Worm (Caenorhabditis elegans): ENCODE measurements around the gene fbxa-133.

Gene fbxa-133

ce11 chrV:17616807-17617206, 32.2 kb downstream of the fbxa-133 start, which contains the start of gene Y6G8.6:
Y6G8.6 (minus strand) TSS chrV:17616904.
- TF ChIP-seq tbx-11 (GFP tag; IDR thresholded peaks at IDR 0.05) = no peak
- TF ChIP-seq tbx-37 (GFP tag; conservative IDR thresholded peaks at IDR 0.05) = no peak
- no peak for TF ChIP-seq ceh-13 (GFP tag; optimal IDR thresholded peaks at IDR 0.05)
- TF ChIP-seq tra-4 (tag; optimal IDR thresholded peaks at IDR 0.05) = no peak
- no peak for TF ChIP-seq hnd-1 (tag; optimal IDR thresholded peaks at IDR 0.05)
- no peak for TF ChIP-seq hmg-4 (GFP tag; optimal IDR thresholded peaks at IDR 0.05)
- TF ChIP-seq B0310.2 (tag; optimal IDR thresholded peaks at IDR 0.05) = no peak
- TF ChIP-seq ama-1 (optimal IDR thresholded peaks at IDR 0.05) = no peak
- no peak for TF ChIP-seq scrt-1 (GFP tag; IDR thresholded peaks at IDR 0.05)
- no peak for TF ChIP-seq sea-1 (GFP tag; conservative IDR thresholded peaks at IDR 0.05)

ce11 chrV:17620266-17620665, 35.7 kb downstream of the fbxa-133 start, which contains the start of gene Y6G8.8:
Y6G8.8 (plus strand) TSS chrV:17620566.
- TF ChIP-seq pes-1 (GFP tag; IDR thresholded peaks at IDR 0.05) (no peak), tra-4 (tag; optimal IDR thresholded peaks at IDR 0.05) (no peak), flt-1 (GFP tag; IDR thresholded peaks at IDR 0.05) (no peak), ets-7 (tag; optimal IDR thresholded peaks at IDR 0.05) (no peak), ceh-13 (GFP tag; optimal IDR thresholded peaks at IDR 0.05) (no peak), scrt-1 (GFP tag; IDR thresholded peaks at IDR 0.05) (no peak), sea-1 (GFP tag; conservative IDR thresholded peaks at IDR 0.05) (no peak), tbx-37 (GFP tag; conservative IDR thresholded peaks at IDR 0.05) (no peak), hmbx-1 (tag; optimal IDR thresholded peaks at IDR 0.05) (no peak), ceh-36 (tag; optimal IDR thresholded peaks at IDR 0.05) (no peak), aly-1 (tag; optimal IDR thresholded peaks at IDR 0.05) (no peak), B0310.2 (tag; optimal IDR thresholded peaks at IDR 0.05) (no peak), tbx-11 (GFP tag; IDR thresholded peaks at IDR 0.05) (no peak)

ce11 chrV:17623230-17623629, 38.6 kb downstream of the fbxa-133 start, which contains the start of gene F57G4.1:
F57G4.1 (plus strand) TSS chrV:17623530.
- TF ChIP-seq hnd-1 (tag; optimal IDR thresholded peaks at IDR 0.05) (no peak), tra-4 (tag; optimal IDR thresholded peaks at IDR 0.05) (no peak), B0310.2 (tag; optimal IDR thresholded peaks at IDR 0.05) (no peak), ama-1 (optimal IDR thresholded peaks at IDR 0.05) (no peak), pes-1 (GFP tag; IDR thresholded peaks at IDR 0.05) (no peak), aly-1 (tag; optimal IDR thresholded peaks at IDR 0.05) (no peak), sea-1 (GFP tag; conservative IDR thresholded peaks at IDR 0.05) (no peak), tbx-37 (GFP tag; conservative IDR thresholded peaks at IDR 0.05) (no peak), hmg-4 (GFP tag; optimal IDR thresholded peaks at IDR 0.05) (no peak), scrt-1 (GFP tag; IDR thresholded peaks at IDR 0.05) (no peak), ets-7 (tag; optimal IDR thresholded peaks at IDR 0.05) (no peak), flt-1 (GFP tag; IDR thresholded peaks at IDR 0.05) (no peak), hmbx-1 (tag; optimal IDR thresholded peaks at IDR 0.05) (no peak)

ce11 chrV:17624906-17625305, 40.3 kb downstream of the fbxa-133 start, which contains the start of gene F57G4.11:
F57G4.11 (plus strand) TSS chrV:17625206.
- TF ChIP-seq ama-1 (optimal IDR thresholded peaks at IDR 0.05) (no peak), hmbx-1 (tag; optimal IDR thresholded peaks at IDR 0.05) (no peak), ets-7 (tag; optimal IDR thresholded peaks at IDR 0.05) (no peak), scrt-1 (GFP tag; IDR thresholded peaks at IDR 0.05) (no peak)

ce11 chrV:17628566-17628965, 44.0 kb downstream of the fbxa-133 start, which contains the start of gene F57G4.10:
F57G4.10 (plus strand) TSS chrV:17628866.
- TF ChIP-seq B0310.2 (tag; optimal IDR thresholded peaks at IDR 0.05) (no peak), tbx-37 (GFP tag; conservative IDR thresholded peaks at IDR 0.05) (no peak), hmbx-1 (tag; optimal IDR thresholded peaks at IDR 0.05) (no peak), scrt-1 (GFP tag; IDR thresholded peaks at IDR 0.05) (no peak), flt-1 (GFP tag; IDR thresholded peaks at IDR 0.05) (no peak), ets-7 (tag; optimal IDR thresholded peaks at IDR 0.05) (no peak), hnd-1 (tag; optimal IDR thresholded peaks at IDR 0.05) (no peak), tra-4 (tag; optimal IDR thresholded peaks at IDR 0.05) (no peak), ama-1 (optimal IDR thresholded peaks at IDR 0.05) (no peak), ceh-36 (tag; optimal IDR thresholded peaks at IDR 0.05) (no peak), ceh-13 (GFP tag; optimal IDR thresholded peaks at IDR 0.05) (no peak), F13C5.2 (tag; optimal IDR thresholded peaks at IDR 0.05) (no peak), aly-1 (tag; optimal IDR thresholded peaks at IDR 0.05) (no peak), pes-1 (GFP tag; IDR thresholded peaks at IDR 0.05) (no peak)
